Worm (Caenorhabditis elegans) whole organism, L2 larva: ENCODE data around the gene F07E5.7.

Source experiments
- R02D3.7 ChIP-seq: fragments of 150-350 bp; optimal IDR thresholded peaks from 2 replicates; lab custom pipeline; 2014; ENCODE audit warnings: missing biosample characterization, missing genetic modification characterization
- aly-2 ChIP-seq: fragments of 150-350 bp; optimal IDR thresholded peaks from 2 replicates; lab custom pipeline; 2014; ENCODE audit warnings: missing biosample characterization, missing genetic modification characterization
- blmp-1 ChIP-seq: sonication (generic microtip); optimal IDR thresholded peaks from 2 replicates; lab custom pipeline; 2017; ENCODE audit warnings: missing genetic modification characterization, mild to moderate bottlenecking, missing compliant biosample characterization, antibody characterized with exemption, moderate library complexity; ENCODE audit not compliant: insufficient read depth
- mdl-1 ChIP-seq, 2 experiments: fragments of 150-350 bp in 1 of 2; sonication (generic microtip) in 1 of 2; optimal IDR thresholded peaks; 2 replicates each; lab custom pipeline; 2017; ENCODE audit warnings: missing biosample characterization in 2 of 2, missing genetic modification characterization in 2 of 2
- nhr-10 ChIP-seq: sonication (generic microtip); optimal IDR thresholded peaks from 2 replicates; lab custom pipeline; 2017; ENCODE audit warnings: missing biosample characterization, missing genetic modification characterization
- peb-1 ChIP-seq: fragments of 150-350 bp; optimal IDR thresholded peaks from 2 replicates; lab custom pipeline; 2014; ENCODE audit warnings: missing biosample characterization, missing genetic modification characterization
- skn-1 ChIP-seq: sonication (generic microtip); optimal IDR thresholded peaks from 2 replicates; lab custom pipeline; 2017; ENCODE audit warnings: missing biosample characterization, missing genetic modification characterization
- unc-62 ChIP-seq: fragments of 150-350 bp; optimal IDR thresholded peaks from 2 replicates; lab custom pipeline; 2014; ENCODE audit warnings: missing biosample characterization, missing genetic modification reagents, missing genetic modification characterization
- ztf-11 ChIP-seq: sonication (generic microtip); optimal IDR thresholded peaks from 2 replicates; lab custom pipeline; 2017; ENCODE audit warnings: missing biosample characterization, missing genetic modification characterization

DNA sequence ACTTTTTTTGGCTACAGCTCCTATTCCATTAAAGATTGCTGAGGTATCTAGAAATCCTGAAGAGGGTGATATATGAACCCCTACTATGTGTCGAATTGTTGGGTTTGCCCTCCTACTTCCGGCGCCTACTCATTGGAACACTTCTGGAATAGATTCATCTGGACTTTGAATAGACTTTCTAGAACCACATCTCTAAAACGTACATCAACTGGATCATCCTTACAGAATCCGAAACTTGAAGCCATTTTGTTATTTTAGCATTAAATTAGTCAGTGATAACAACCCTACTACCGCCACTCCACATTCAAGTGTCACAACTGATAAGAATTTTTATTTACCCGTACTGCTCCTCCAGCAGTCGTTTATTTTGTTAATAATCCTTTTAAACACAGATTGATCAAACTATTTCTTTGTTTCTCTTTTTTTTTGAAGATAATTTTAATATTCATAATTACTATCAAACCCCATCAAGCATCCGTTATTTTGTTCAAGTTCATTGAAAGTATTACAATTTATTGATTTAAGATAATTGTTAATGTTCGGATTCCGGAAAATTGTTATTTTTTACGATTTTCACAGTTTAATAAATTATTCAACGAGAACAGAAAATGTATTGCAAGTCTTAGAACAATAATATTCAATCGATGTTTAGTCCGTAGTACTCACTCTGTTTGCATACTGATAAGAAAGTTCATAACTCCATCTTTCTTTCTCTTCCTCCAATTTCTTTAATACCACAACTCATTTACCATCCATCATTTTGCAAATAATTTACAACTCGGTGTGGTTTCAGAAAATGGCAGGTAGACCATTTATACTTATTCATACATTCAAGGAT lies 28.0 kb upstream of the F07E5.7 start, which contains the start of gene math-42:
- no peak for TF ChIP-seq nhr-10 (tag; lab: Kevin White, UChicago)
- no peak for TF ChIP-seq skn-1 (tag; lab: Kevin White, UChicago)
- no peak for TF ChIP-seq blmp-1 (tag; lab: Kevin White, UChicago)
- TF ChIP-seq unc-62 (GFP tag; lab: Kevin White, UChicago) = no peak
- TF ChIP-seq mdl-1 (tag; optimal IDR thresholded peaks at IDR 0.05; lab: Kevin White, UChicago) = no peak
- no peak for TF ChIP-seq peb-1 (tag; lab: Kevin White, UChicago)
- no peak for TF ChIP-seq ztf-11
- no peak for TF ChIP-seq aly-2 (tag; lab: Kevin White, UChicago)
- no peak for TF ChIP-seq R02D3.7 (tag; lab: Kevin White, UChicago)
